Worm (Caenorhabditis elegans) whole organism, L3 larva: Measurements from ENCODE around the gene strm-1.

Source experiments
- R02D3.7 ChIP-seq: fragments of 150-350 bp; optimal IDR thresholded peaks from 2 replicates; lab custom pipeline; 2014; ENCODE audit warnings: missing biosample characterization, missing genetic modification characterization
- snpc-4 ChIP-seq: fragments of 150-350 bp; optimal IDR thresholded peaks from 2 replicates; lab custom pipeline; 2014; ENCODE audit warnings: missing biosample characterization, missing genetic modification characterization
- ztf-4 ChIP-seq: fragments of 150-350 bp; optimal IDR thresholded peaks from 2 replicates; lab custom pipeline; 2014; ENCODE audit warnings: missing biosample characterization, missing genetic modification characterization

DNA sequence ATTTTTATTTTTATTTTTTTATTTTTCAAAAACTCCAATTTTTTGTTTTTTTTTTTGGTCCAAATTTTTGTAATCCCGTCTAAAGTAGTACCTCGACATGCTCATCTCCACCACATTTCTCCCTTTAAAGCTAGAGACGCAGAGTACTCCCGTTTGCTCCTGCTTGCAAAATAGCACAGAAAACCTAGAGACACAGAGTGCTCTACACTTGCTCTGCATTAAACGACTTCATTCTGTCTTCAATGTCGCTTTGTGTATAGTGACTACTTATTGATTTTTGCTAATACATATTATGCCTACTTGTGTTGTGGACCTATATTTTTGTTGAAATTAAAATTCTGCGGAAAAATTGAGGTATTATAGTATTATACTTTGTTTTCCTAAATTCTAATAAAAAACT is 24.3 kb downstream of the strm-1 start, which contains the start of gene W04B5.8:
- no peak for TF ChIP-seq snpc-4 (tag; lab: Kevin White, UChicago)
- TF ChIP-seq R02D3.7 (tag; lab: Kevin White, UChicago), result no peak
- no peak for TF ChIP-seq ztf-4 (tag; lab: Kevin White, UChicago)
